Worm (Caenorhabditis elegans) whole organism, mixed stage, embryonic: ENCODE results near the gene F46F5.10.
"Not testable (repeated sequence)": the region's sequence is repeated elsewhere in the genome, so short reads cannot be mapped to it uniquely, and the experiment has no call there.

Source experiments
- M03D4.4 ChIP-seq: sonication (generic microtip); optimal IDR thresholded peaks from 2 replicates; lab custom pipeline; 2017; ENCODE audit warnings: mild to moderate bottlenecking, missing genetic modification characterization, missing compliant biosample characterization
- bed-3 ChIP-seq: fragments of 200-800 bp; sonication (Bioruptor generic); optimal IDR thresholded peaks from 3 replicates; lab custom pipeline; 2018; ENCODE audit warnings: mild to moderate bottlenecking, missing genetic modification characterization, moderate library complexity, missing compliant biosample characterization
- blmp-1 ChIP-seq: fragments of 150-350 bp; optimal IDR thresholded peaks from 2 replicates; lab custom pipeline; 2014; ENCODE audit warnings: missing biosample characterization, missing genetic modification characterization
- ceh-39 ChIP-seq: fragments of 150-350 bp; optimal IDR thresholded peaks from 2 replicates; lab custom pipeline; 2014; ENCODE audit warnings: missing biosample characterization, missing genetic modification characterization
- ceh-43 ChIP-seq: fragments of 200-800 bp; sonication (Bioruptor generic); optimal IDR thresholded peaks from 2 replicates; lab custom pipeline; 2018; ENCODE audit warnings: mild to moderate bottlenecking, missing genetic modification characterization, moderate library complexity, missing compliant biosample characterization
- ceh-83 ChIP-seq: fragments of 200-800 bp; sonication (Bioruptor generic); optimal IDR thresholded peaks from 2 replicates; lab custom pipeline; 2018; ENCODE audit warnings: mild to moderate bottlenecking, missing genetic modification characterization, missing compliant biosample characterization
- ces-1 ChIP-seq: fragments of 150-350 bp; optimal IDR thresholded peaks from 2 replicates; lab custom pipeline; 2014; ENCODE audit warnings: missing biosample characterization, missing genetic modification reagents, missing genetic modification characterization
- drap-1 ChIP-seq: fragments of 200-800 bp; sonication (Bioruptor generic); optimal IDR thresholded peaks from 3 replicates; lab custom pipeline; 2018; ENCODE audit warnings: mild to moderate bottlenecking, missing genetic modification characterization, missing compliant biosample characterization
- elt-3 ChIP-seq: fragments of 150-350 bp; optimal IDR thresholded peaks from 2 replicates; lab custom pipeline; 2014; ENCODE audit warnings: missing biosample characterization, missing genetic modification characterization
- flh-1 ChIP-seq: fragments of 200-800 bp; sonication (Bioruptor generic); optimal IDR thresholded peaks from 2 replicates; lab custom pipeline; 2018; ENCODE audit warnings: mild to moderate bottlenecking, missing genetic modification characterization, moderate library complexity, missing compliant biosample characterization
- ham-2 ChIP-seq: fragments of 200-800 bp; sonication (Bioruptor generic); optimal IDR thresholded peaks from 2 replicates; lab custom pipeline; 2018; ENCODE audit warnings: mild to moderate bottlenecking, missing genetic modification characterization, missing compliant biosample characterization
- hlh-1 ChIP-seq: fragments of 150-350 bp; optimal IDR thresholded peaks from 2 replicates; lab custom pipeline; 2014; ENCODE audit warnings: missing biosample characterization, missing genetic modification reagents, missing genetic modification characterization
- lin-13 ChIP-seq: fragments of 150-350 bp; optimal IDR thresholded peaks from 2 replicates; lab custom pipeline; 2014; ENCODE audit warnings: missing biosample characterization, missing genetic modification characterization
- lin-32 ChIP-seq: fragments of 200-800 bp; sonication (Bioruptor generic); optimal IDR thresholded peaks from 2 replicates; lab custom pipeline; 2018; ENCODE audit warnings: mild to moderate bottlenecking, missing genetic modification characterization, missing compliant biosample characterization
- lsy-2 ChIP-seq: fragments of 150-350 bp; optimal IDR thresholded peaks from 2 replicates; lab custom pipeline; 2014; ENCODE audit warnings: missing biosample characterization, missing genetic modification characterization
- mab-5 ChIP-seq: fragments of 150-350 bp; optimal IDR thresholded peaks from 2 replicates; lab custom pipeline; 2014; ENCODE audit warnings: missing biosample characterization, missing genetic modification characterization
- mep-1 ChIP-seq: fragments of 150-350 bp; optimal IDR thresholded peaks from 2 replicates; lab custom pipeline; 2017; ENCODE audit warnings: missing biosample characterization, missing genetic modification reagents, missing genetic modification characterization, inconsistent platforms
- mls-2 ChIP-seq: sonication (generic microtip); optimal IDR thresholded peaks from 2 replicates; lab custom pipeline; 2016; ENCODE audit warnings: mild to moderate bottlenecking, missing genetic modification characterization, moderate library complexity, missing compliant biosample characterization
- nhr-12 ChIP-seq: fragments of 150-350 bp; optimal IDR thresholded peaks from 2 replicates; lab custom pipeline; 2014; ENCODE audit warnings: missing biosample characterization, missing genetic modification characterization
- nhr-2 ChIP-seq: fragments of 150-350 bp; optimal IDR thresholded peaks from 2 replicates; lab custom pipeline; 2014; ENCODE audit warnings: missing biosample characterization, missing genetic modification characterization
- nhr-237 ChIP-seq: fragments of 150-350 bp; optimal IDR thresholded peaks from 2 replicates; lab custom pipeline; 2014; ENCODE audit warnings: missing biosample characterization, missing genetic modification characterization
- nhr-28 ChIP-seq: fragments of 150-350 bp; optimal IDR thresholded peaks from 2 replicates; lab custom pipeline; 2014; ENCODE audit warnings: missing biosample characterization, missing genetic modification characterization
- pha-4 ChIP-seq: fragments of 150-350 bp; optimal IDR thresholded peaks from 2 replicates; lab custom pipeline; 2018; ENCODE audit warnings: missing biosample characterization, missing genetic modification reagents, missing genetic modification characterization
- sem-2 ChIP-seq: fragments of 200-800 bp; sonication (Bioruptor generic); optimal IDR thresholded peaks from 2 replicates; lab custom pipeline; 2018; ENCODE audit warnings: mild to moderate bottlenecking, missing genetic modification characterization, missing compliant biosample characterization
- snpc-4 ChIP-seq: fragments of 150-350 bp; optimal IDR thresholded peaks from 2 replicates; lab custom pipeline; 2014; ENCODE audit warnings: missing biosample characterization, missing genetic modification characterization
- tbx-8 ChIP-seq: fragments of 200-800 bp; sonication (Bioruptor generic); optimal IDR thresholded peaks from 2 replicates; lab custom pipeline; 2018; ENCODE audit warnings: mild to moderate bottlenecking, missing genetic modification characterization, moderate library complexity, missing compliant biosample characterization
- unc-120 ChIP-seq: sonication (generic microtip); optimal IDR thresholded peaks from 2 replicates; lab custom pipeline; 2017; ENCODE audit warnings: missing genetic modification characterization, missing compliant biosample characterization; ENCODE audit not compliant: poor library complexity, severe bottlenecking
- unc-39 ChIP-seq: fragments of 150-350 bp; optimal IDR thresholded peaks from 2 replicates; lab custom pipeline; 2014; ENCODE audit warnings: missing biosample characterization, missing genetic modification characterization
- unc-62 ChIP-seq: fragments of 150-350 bp; optimal IDR thresholded peaks from 2 replicates; lab custom pipeline; 2014; ENCODE audit warnings: missing biosample characterization, missing genetic modification reagents, missing genetic modification characterization
- zip-8 ChIP-seq: fragments of 150-350 bp; optimal IDR thresholded peaks from 2 replicates; lab custom pipeline; 2014; ENCODE audit warnings: missing biosample characterization, missing genetic modification characterization
- ztf-11 ChIP-seq: fragments of 150-350 bp; optimal IDR thresholded peaks from 2 replicates; lab custom pipeline; 2014; ENCODE audit warnings: missing biosample characterization, missing genetic modification characterization

Gene F46F5.10

ce11 chrII:840131-840530 lies 16.5 kb downstream of the F46F5.10 start, which contains the start of gene clc-33:
Gene clc-33, plus strand, starts transcription at chrII:840431.
- no peak for TF ChIP-seq unc-39 (tag; lab: Kevin White, UChicago)
- TF ChIP-seq flh-1 (GFP tag; lab: Kevin White, UChicago): no peak
- no peak for TF ChIP-seq nhr-28 (tag; lab: Kevin White, UChicago)
- TF ChIP-seq ceh-83 (GFP tag; lab: Kevin White, UChicago): no peak
- TF ChIP-seq ceh-39: no peak
- no peak for TF ChIP-seq tbx-8 (GFP tag; lab: Kevin White, UChicago)
- no peak for TF ChIP-seq ham-2 (GFP tag; lab: Kevin White, UChicago)
- no peak for TF ChIP-seq lsy-2 (tag; lab: Kevin White, UChicago)
- no peak for TF ChIP-seq mab-5 (tag; lab: Kevin White, UChicago)
- no peak for TF ChIP-seq M03D4.4

- TF ChIP-seq unc-39 (tag; lab: Kevin White, UChicago): no peak
- no peak for TF ChIP-seq flh-1 (GFP tag; lab: Kevin White, UChicago)
- no peak for TF ChIP-seq drap-1 (GFP tag; lab: Kevin White, UChicago)
- no peak for TF ChIP-seq hlh-1 (tag; lab: Kevin White, UChicago)
- TF ChIP-seq ham-2 (GFP tag; lab: Kevin White, UChicago): no peak
- no peak for TF ChIP-seq mep-1 (tag; lab: Kevin White, UChicago)
- TF ChIP-seq sem-2 (GFP tag; lab: Kevin White, UChicago): no peak
- TF ChIP-seq mls-2 (tag; lab: Kevin White, UChicago): no peak
- no peak for TF ChIP-seq ceh-43 (GFP tag; lab: Kevin White, UChicago)
- no peak for TF ChIP-seq pha-4 (tag; lab: Kevin White, UChicago)
- no peak for TF ChIP-seq lin-13
- TF ChIP-seq bed-3 (GFP tag; lab: Kevin White, UChicago): no peak
- TF ChIP-seq nhr-2 (tag; lab: Kevin White, UChicago): no peak
- no peak for TF ChIP-seq M03D4.4
- TF ChIP-seq nhr-237 (tag; lab: Kevin White, UChicago): no peak
- TF ChIP-seq, all 35 proteins: peak for 0
These were observed 20.3 kb downstream of the F46F5.10 start, which contains the start of gene F28A10.4 for ce11 chrII:843971-844370. Gene F28A10.4, plus strand, starts transcription at chrII:844271.

- TF ChIP-seq unc-39 (tag; lab: Kevin White, UChicago) (no peak), ceh-39 (no peak), elt-3 (no peak)
These were observed 22.0 kb downstream of the F46F5.10 start, which contains the start of gene F28A10.7 for ce11 chrII:845618-846017. Gene F28A10.7, minus strand, starts transcription at chrII:845718.

- TF ChIP-seq tbx-8 (GFP tag; lab: Kevin White, UChicago): no peak
- no peak for TF ChIP-seq ces-1 (GFP tag; lab: Kevin White, UChicago)
- TF ChIP-seq lsy-2 (tag; lab: Kevin White, UChicago): no peak
- peak; percentile 3 for TF ChIP-seq mep-1 (tag; lab: Kevin White, UChicago)
- peak; percentile 2 for TF ChIP-seq unc-120 (tag; lab: Kevin White, UChicago)
- peak; percentile 93 for TF ChIP-seq hlh-1 (tag; lab: Kevin White, UChicago)
- TF ChIP-seq nhr-28 (tag; lab: Kevin White, UChicago): no peak
- no peak for TF ChIP-seq blmp-1 (tag; lab: Kevin White, UChicago)
- TF ChIP-seq unc-62: peak; percentile 70
- no peak for TF ChIP-seq lin-32 (GFP tag; lab: Kevin White, UChicago)
- no peak for TF ChIP-seq mab-5 (tag; lab: Kevin White, UChicago)
These were observed 24.9 kb downstream of the F46F5.10 start, which contains the start of the genes acdh-9 and F28A10.13 for ce11 chrII:848519-848918. Gene acdh-9, minus strand, starts transcription at chrII:848603. Gene F28A10.13, plus strand, starts transcription at chrII:848812.

ce11 chrII:850567-850966 lies 26.9 kb downstream of the F46F5.10 start, which contains the start of gene F28A10.5:
Gene F28A10.5, minus strand, starts transcription at chrII:850667.
- not testable (repeated sequence) for TF ChIP-seq nhr-12 (tag; lab: Kevin White, UChicago); zip-8 (tag; lab: Kevin White, UChicago); elt-3

ce11 chrII:861564-861963 lies 37.9 kb downstream of the F46F5.10 start, which contains the start of gene Y46B2A.4:
Gene Y46B2A.4, plus strand, starts transcription at chrII:861864.
- TF ChIP-seq ceh-83 (GFP tag; lab: Kevin White, UChicago): no peak
- no peak for TF ChIP-seq sem-2 (GFP tag; lab: Kevin White, UChicago)
- no peak for TF ChIP-seq lin-32 (GFP tag; lab: Kevin White, UChicago)
- TF ChIP-seq ceh-43 (GFP tag; lab: Kevin White, UChicago): no peak
- TF ChIP-seq drap-1 (GFP tag; lab: Kevin White, UChicago): no peak
- TF ChIP-seq flh-1 (GFP tag; lab: Kevin White, UChicago): no peak
- no peak for TF ChIP-seq snpc-4
- no peak for TF ChIP-seq ztf-11
- TF ChIP-seq ham-2 (GFP tag; lab: Kevin White, UChicago): no peak
- TF ChIP-seq lin-13: no peak
- no peak for TF ChIP-seq nhr-237 (tag; lab: Kevin White, UChicago)
